Worm (Caenorhabditis elegans) whole organism, L3 larva: ENCODE measurements around the gene scl-10.

Experiments used
- R02D3.7 ChIP-seq: fragments of 150-350 bp; optimal IDR thresholded peaks from 2 replicates; lab custom pipeline; 2014; ENCODE audit warnings: missing biosample characterization, missing genetic modification characterization
- aly-2 ChIP-seq: fragments of 150-350 bp; optimal IDR thresholded peaks from 2 replicates; lab custom pipeline; 2014; ENCODE audit warnings: missing biosample characterization, missing genetic modification characterization
- ama-1 ChIP-seq: fragments of 150-350 bp; optimal IDR thresholded peaks from 2 replicates; lab custom pipeline; 2018
- ceh-28 ChIP-seq: fragments of 150-350 bp; optimal IDR thresholded peaks from 2 replicates; lab custom pipeline; 2014; ENCODE audit warnings: missing biosample characterization, missing genetic modification reagents, missing genetic modification characterization
- ceh-9 ChIP-seq: sonication (generic microtip); optimal IDR thresholded peaks from 2 replicates; lab custom pipeline; 2018; ENCODE audit warnings: missing biosample characterization, missing genetic modification characterization
- daf-12 ChIP-seq: fragments of 150-350 bp; optimal IDR thresholded peaks from 2 replicates; lab custom pipeline; 2014; ENCODE audit warnings: missing biosample characterization, missing genetic modification reagents, missing genetic modification characterization
- egl-27 ChIP-seq: sonication (generic microtip); optimal IDR thresholded peaks from 4 replicates; lab custom pipeline; 2017; ENCODE audit warnings: missing biosample characterization, missing genetic modification reagents, missing genetic modification characterization
- egl-5 ChIP-seq: fragments of 150-350 bp; optimal IDR thresholded peaks from 2 replicates; lab custom pipeline; 2017; ENCODE audit warnings: missing biosample characterization, missing genetic modification reagents, missing genetic modification characterization, inconsistent platforms
- elt-2 ChIP-seq: sonication (generic microtip); optimal IDR thresholded peaks from 2 replicates; lab custom pipeline; 2016; ENCODE audit warnings: missing genetic modification reagents, mild to moderate bottlenecking, missing genetic modification characterization, missing compliant biosample characterization
- elt-3 ChIP-seq, 3 experiments: fragments of 150-350 bp in 1 of 3; sonication (generic microtip) in 2 of 3; optimal IDR thresholded peaks; 2 replicates in 2 of 3; 4 replicates in 1 of 3; lab custom pipeline; 2014 to 2017; ENCODE audit warnings: missing biosample characterization in 3 of 3, missing genetic modification characterization in 3 of 3
- fkh-10 ChIP-seq: sonication (generic microtip); optimal IDR thresholded peaks from 2 replicates; lab custom pipeline; 2017; ENCODE audit warnings: missing biosample characterization, missing genetic modification reagents, missing genetic modification characterization
- fkh-2 ChIP-seq: fragments of 150-350 bp; optimal IDR thresholded peaks from 2 replicates; lab custom pipeline; 2014; ENCODE audit warnings: missing biosample characterization, missing genetic modification reagents, missing genetic modification characterization
- fos-1 ChIP-seq: fragments of 150-350 bp; optimal IDR thresholded peaks from 2 replicates; lab custom pipeline; 2014; ENCODE audit warnings: missing biosample characterization, missing genetic modification characterization
- lin-15B ChIP-seq: fragments of 150-350 bp; optimal IDR thresholded peaks from 2 replicates; lab custom pipeline; 2014; ENCODE audit warnings: missing biosample characterization, missing genetic modification characterization
- lin-39 ChIP-seq: fragments of 150-350 bp; optimal IDR thresholded peaks from 2 replicates; lab custom pipeline; 2018; ENCODE audit warnings: missing biosample characterization, missing genetic modification reagents, missing genetic modification characterization
- nfya-1 ChIP-seq: sonication (generic microtip); optimal IDR thresholded peaks from 2 replicates; lab custom pipeline; 2017; ENCODE audit warnings: missing genetic modification characterization, mild to moderate bottlenecking, missing compliant biosample characterization, antibody characterized with exemption, moderate library complexity; ENCODE audit not compliant: insufficient read depth
- nhr-12 ChIP-seq: fragments of 150-350 bp; optimal IDR thresholded peaks from 2 replicates; lab custom pipeline; 2014; ENCODE audit warnings: missing biosample characterization, missing genetic modification characterization
- nhr-23 ChIP-seq: fragments of 150-350 bp; optimal IDR thresholded peaks from 2 replicates; lab custom pipeline; 2014; ENCODE audit warnings: missing biosample characterization, missing genetic modification reagents, missing genetic modification characterization
- nhr-237 ChIP-seq: fragments of 150-350 bp; optimal IDR thresholded peaks from 2 replicates; lab custom pipeline; 2014; ENCODE audit warnings: missing biosample characterization, missing genetic modification characterization
- nhr-25 ChIP-seq: sonication (generic microtip); optimal IDR thresholded peaks from 2 replicates; lab custom pipeline; 2017; ENCODE audit warnings: missing biosample characterization, missing genetic modification characterization
- nhr-28 ChIP-seq: fragments of 150-350 bp; optimal IDR thresholded peaks from 2 replicates; lab custom pipeline; 2014; ENCODE audit warnings: missing biosample characterization, missing genetic modification characterization
- nhr-43 ChIP-seq: sonication (generic microtip); optimal IDR thresholded peaks from 2 replicates; lab custom pipeline; 2016; ENCODE audit warnings: mild to moderate bottlenecking, missing genetic modification characterization, missing compliant biosample characterization; ENCODE audit not compliant: poor library complexity, severe bottlenecking
- nhr-76 ChIP-seq: fragments of 150-350 bp; sonication (generic microtip); optimal IDR thresholded peaks from 5 replicates; lab custom pipeline; 2014; ENCODE audit warnings: missing biosample characterization, missing genetic modification characterization
- pha-4 ChIP-seq: fragments of 150-350 bp; optimal IDR thresholded peaks from 2 replicates; lab custom pipeline; 2014; ENCODE audit warnings: missing biosample characterization, missing genetic modification reagents, missing genetic modification characterization
- pqm-1 ChIP-seq: fragments of 150-350 bp; optimal IDR thresholded peaks from 2 replicates; lab custom pipeline; 2017; ENCODE audit warnings: missing biosample characterization, missing genetic modification characterization, inconsistent platforms
- sea-2 ChIP-seq: fragments of 150-350 bp; sonication (generic microtip); optimal IDR thresholded peaks from 4 replicates; lab custom pipeline; 2014; ENCODE audit warnings: missing biosample characterization, missing genetic modification reagents, missing genetic modification characterization
- snpc-4 ChIP-seq: fragments of 150-350 bp; optimal IDR thresholded peaks from 2 replicates; lab custom pipeline; 2014; ENCODE audit warnings: missing biosample characterization, missing genetic modification characterization
- tbx-2 ChIP-seq: sonication (generic microtip); optimal IDR thresholded peaks from 2 replicates; lab custom pipeline; 2016; ENCODE audit warnings: mild to moderate bottlenecking, missing genetic modification characterization, missing compliant biosample characterization
- unc-62 ChIP-seq: fragments of 150-350 bp; sonication (generic microtip); optimal IDR thresholded peaks from 4 replicates; lab custom pipeline; 2014; ENCODE audit warnings: missing biosample characterization, missing genetic modification reagents, missing genetic modification characterization
- zag-1 ChIP-seq: fragments of 150-350 bp; optimal IDR thresholded peaks from 2 replicates; lab custom pipeline; 2014; ENCODE audit warnings: missing biosample characterization, missing genetic modification characterization
- ztf-11 ChIP-seq: fragments of 150-350 bp; optimal IDR thresholded peaks from 2 replicates; lab custom pipeline; 2014; ENCODE audit warnings: missing biosample characterization, missing genetic modification characterization
- ztf-4 ChIP-seq: fragments of 150-350 bp; optimal IDR thresholded peaks from 2 replicates; lab custom pipeline; 2014; ENCODE audit warnings: missing biosample characterization, missing genetic modification characterization

Gene scl-10

ce11 chrIV:13089671-13090242 is 41.5 kb downstream of the scl-10 start:
- TF ChIP-seq ceh-28: no peak
- no peak for TF ChIP-seq lin-15B (tag; lab: Kevin White, UChicago)

- TF ChIP-seq ama-1 (lab: Kevin White, UChicago) (no peak), nfya-1 (no peak), daf-12 (tag; lab: Kevin White, UChicago) (no peak), snpc-4 (tag; lab: Kevin White, UChicago) (no peak), lin-15B (tag; lab: Kevin White, UChicago) (no peak), sea-2 (no peak), nhr-23 (tag; lab: Kevin White, UChicago) (no peak)
- TF ChIP-seq, all 47 proteins: peak for 0
Measured at ce11 chrIV:13090967-13091366, 42.7 kb downstream of the scl-10 start, which contains the start of gene col-132. col-132 (minus strand) TSS chrIV:13091067.

- TF ChIP-seq nhr-23 (tag; lab: Kevin White, UChicago) (peak; percentile 63), nhr-12 (tag; lab: Kevin White, UChicago) (no peak), elt-2 (peak; percentile 12), nhr-25 (tag; lab: Kevin White, UChicago) (peak; percentile 58), R02D3.7 (tag; lab: Kevin White, UChicago) (peak; percentile 16), zag-1 (tag; lab: Kevin White, UChicago) (no peak), pha-4 (peak; percentile 86), ama-1 (lab: Kevin White, UChicago) (no peak), egl-5 (tag; lab: Kevin White, UChicago) (peak; percentile 29), aly-2 (tag; lab: Kevin White, UChicago) (no peak), lin-15B (tag; lab: Kevin White, UChicago) (peak; percentile 91), lin-39 (tag; lab: Kevin White, UChicago) (peak; percentile 45), ceh-28 (peak; percentile 81), snpc-4 (tag; lab: Kevin White, UChicago) (peak; percentile 50), ztf-4 (tag; lab: Kevin White, UChicago) (no peak), tbx-2 (no peak), nhr-43 (tag; lab: Kevin White, UChicago) (peak; percentile 25), pqm-1 (peak; percentile 42), nhr-28 (no peak)
Measured at ce11 chrIV:13093677-13094076, 45.4 kb downstream of the scl-10 start, which contains the start of the genes prcc-1 and C39E9.12. prcc-1 (minus strand) TSS chrIV:13093795. C39E9.12 (plus strand) TSS chrIV:13094007.

ce11 chrIV:13095462-13095861 is 47.2 kb downstream of the scl-10 start, which contains the start of gene rfc-3:
rfc-3 (plus strand) TSS chrIV:13095762.
- no peak for TF ChIP-seq nhr-237 (tag; lab: Kevin White, UChicago)
- no peak for TF ChIP-seq egl-27 (tag; lab: Kevin White, UChicago)
- TF ChIP-seq nhr-23 (tag; lab: Kevin White, UChicago): no peak
- TF ChIP-seq fkh-2: no peak
- no peak for TF ChIP-seq ceh-9
- no peak for TF ChIP-seq nhr-76 (tag; lab: Kevin White, UChicago)
- no peak for TF ChIP-seq fkh-10 (GFP tag; lab: Kevin White, UChicago)
- TF ChIP-seq ztf-11: no peak
- no peak for TF ChIP-seq unc-62 (GFP tag; lab: Kevin White, UChicago)
- no peak for TF ChIP-seq sea-2
- TF ChIP-seq lin-15B (tag; lab: Kevin White, UChicago): no peak
- TF ChIP-seq ceh-28: no peak
- no peak for TF ChIP-seq elt-3 (tag; optimal IDR thresholded peaks at IDR 0.05; lab: Kevin White, UChicago)
- TF ChIP-seq, all 47 proteins: peak for 0

ce11 chrIV:13096778-13097177 is 48.5 kb downstream of the scl-10 start:
- TF ChIP-seq nhr-43 (tag; lab: Kevin White, UChicago) (no peak), fos-1 (tag; lab: Kevin White, UChicago) (no peak), aly-2 (tag; lab: Kevin White, UChicago) (peak; percentile 30), lin-15B (tag; lab: Kevin White, UChicago) (no peak), nhr-12 (tag; lab: Kevin White, UChicago) (no peak)
